Fruit fly (Drosophila melanogaster) whole organism, adult: Measurements from ENCODE around the gene nerfin-1.

ENCODE experiments used
- CG11617 ChIP-seq: fragments of 200-800 bp; sonication (Bioruptor generic); optimal IDR thresholded peaks from 2 replicates; lab custom pipeline; 2017; ENCODE audit warnings: mild to moderate bottlenecking, missing biosample characterization, missing genetic modification reagents, missing genetic modification characterization
- CG12768 ChIP-seq: fragments of 200-800 bp; sonication (Bioruptor generic); optimal IDR thresholded peaks from 2 replicates; lab custom pipeline; 2017; ENCODE audit warnings: missing biosample characterization, missing genetic modification characterization, mild to moderate bottlenecking, moderate library complexity, missing genetic modification reagents
- CG14711 ChIP-seq: fragments of 200-800 bp; sonication (Bioruptor generic); optimal IDR thresholded peaks from 2 replicates; lab custom pipeline; 2018; ENCODE audit warnings: missing biosample characterization, mild to moderate bottlenecking, missing genetic modification characterization, moderate library complexity
- CG1620 ChIP-seq: fragments of 200-800 bp; sonication (Bioruptor generic); optimal IDR thresholded peaks from 2 replicates; lab custom pipeline; 2016; ENCODE audit warnings: missing biosample characterization, missing genetic modification characterization
- CG33017 ChIP-seq: fragments of 200-800 bp; sonication (Bioruptor generic); optimal IDR thresholded peaks from 2 replicates; lab custom pipeline; 2018; ENCODE audit warnings: missing biosample characterization, mild to moderate bottlenecking, missing genetic modification characterization, moderate library complexity
- CG5204 ChIP-seq: fragments of 200-800 bp; sonication (Bioruptor generic); optimal IDR thresholded peaks from 2 replicates; lab custom pipeline; 2016; ENCODE audit warnings: missing biosample characterization, missing genetic modification characterization
- CG7045 ChIP-seq: fragments of 200-800 bp; sonication (Bioruptor generic); optimal IDR thresholded peaks from 2 replicates; lab custom pipeline; 2017; ENCODE audit warnings: missing biosample characterization, mild to moderate bottlenecking, missing genetic modification characterization
- CG7101 ChIP-seq: fragments of 200-800 bp; sonication (Bioruptor generic); optimal IDR thresholded peaks from 2 replicates; lab custom pipeline; 2018; ENCODE audit warnings: missing biosample characterization, mild to moderate bottlenecking, missing genetic modification characterization, moderate library complexity
- Clk ChIP-seq: fragments of 200-800 bp; sonication (Bioruptor generic); optimal IDR thresholded peaks from 2 replicates; lab custom pipeline; 2017; ENCODE audit warnings: missing biosample characterization, missing genetic modification characterization
- Crg-1 ChIP-seq: fragments of 200-800 bp; sonication (Bioruptor generic); optimal IDR thresholded peaks from 2 replicates; lab custom pipeline; 2016; ENCODE audit warnings: missing biosample characterization, missing genetic modification characterization
- Hr96 ChIP-seq: fragments of 200-800 bp; sonication (Bioruptor generic); optimal IDR thresholded peaks from 2 replicates; lab custom pipeline; 2016; ENCODE audit warnings: missing biosample characterization, missing genetic modification characterization
- Mnt ChIP-seq: fragments of 200-800 bp; sonication (Bioruptor generic); optimal IDR thresholded peaks from 2 replicates; lab custom pipeline; 2016; ENCODE audit warnings: missing biosample characterization, mild to moderate bottlenecking, missing genetic modification characterization
- bab1 ChIP-seq: fragments of 200-800 bp; sonication (Bioruptor generic); optimal IDR thresholded peaks from 3 replicates; lab custom pipeline; 2019; ENCODE audit warnings: missing biosample characterization, mild to moderate bottlenecking, missing genetic modification characterization, moderate library complexity
- cic ChIP-seq: fragments of 200-800 bp; sonication (Bioruptor generic); optimal IDR thresholded peaks from 2 replicates; lab custom pipeline; 2017; ENCODE audit warnings: missing biosample characterization, mild to moderate bottlenecking, missing genetic modification characterization, moderate library complexity
- cnc ChIP-seq, 2 experiments: fragments of >200 bp; optimal IDR thresholded peaks; 2 replicates each; lab custom pipeline; 2017
- kay ChIP-seq: fragments of 200-800 bp; sonication (Bioruptor generic); peaks from one replicate; lab custom pipeline; 2016; ENCODE audit warnings: missing biosample characterization, missing genetic modification characterization, borderline replicate concordance
- ovo ChIP-seq: fragments of 200-800 bp; sonication (Bioruptor generic); optimal IDR thresholded peaks from 2 replicates; lab custom pipeline; 2016; ENCODE audit warnings: missing biosample characterization, missing genetic modification characterization
- pad ChIP-seq: fragments of 200-800 bp; sonication (Bioruptor generic); optimal IDR thresholded peaks from 3 replicates; lab custom pipeline; 2017; ENCODE audit warnings: missing biosample characterization, missing genetic modification characterization, mild to moderate bottlenecking, moderate library complexity, missing genetic modification reagents
- tj ChIP-seq: fragments of 200-800 bp; sonication (Bioruptor generic); optimal IDR thresholded peaks from 3 replicates; lab custom pipeline; 2017; ENCODE audit warnings: missing biosample characterization, mild to moderate bottlenecking, missing genetic modification characterization, moderate library complexity
- toe ChIP-seq: fragments of 200-800 bp; sonication (Bioruptor generic); optimal IDR thresholded peaks from 2 replicates; lab custom pipeline; 2016; ENCODE audit warnings: missing biosample characterization, missing genetic modification characterization

The nerfin-1 gene

DNA sequence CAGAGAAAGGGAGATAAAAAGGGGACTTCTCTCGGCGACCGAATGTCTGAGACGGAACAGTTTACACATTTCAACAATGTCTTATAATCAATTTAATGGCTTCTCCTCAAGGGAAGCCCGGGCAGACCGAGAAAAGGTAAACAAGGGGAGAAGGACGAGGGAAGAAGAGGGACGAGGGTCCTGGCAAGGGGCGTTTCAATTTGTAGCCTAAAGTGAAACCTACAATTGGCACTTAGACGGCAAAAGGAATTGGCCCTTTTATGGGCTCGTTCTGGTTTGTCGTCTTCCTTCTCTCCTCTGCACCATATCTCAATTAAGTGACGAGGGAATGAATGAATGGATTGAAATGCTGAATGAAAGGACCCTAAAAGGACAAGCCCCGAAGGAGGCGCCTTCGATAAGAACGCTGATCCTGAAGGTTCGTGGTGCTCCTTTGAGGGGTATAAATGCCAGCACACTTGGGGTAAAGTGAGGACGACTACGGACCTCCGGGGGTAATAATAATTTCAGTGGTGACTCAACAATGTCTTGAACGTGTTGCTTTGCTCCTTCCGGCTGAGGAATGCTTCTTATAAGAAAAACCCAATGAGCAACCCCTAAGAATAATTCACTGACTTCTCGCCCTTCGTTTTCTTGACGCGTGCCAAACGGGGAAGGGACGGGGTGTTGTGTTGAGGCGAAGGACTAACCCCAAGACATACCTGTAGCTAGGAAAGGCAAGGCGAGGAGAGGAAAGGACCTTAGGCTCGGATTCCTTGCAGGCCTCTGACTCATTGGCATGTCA, 8.3 kb upstream of the nerfin-1 start:
- TF ChIP-seq CG7045 (GFP tag; lab: Kevin White, UChicago), result no peak
- TF ChIP-seq CG14711 (tag; lab: Kevin White, UChicago), result no peak
- TF ChIP-seq CG1620 (GFP tag; lab: Kevin White, UChicago), result no peak
- TF ChIP-seq Hr96 (GFP tag; lab: Kevin White, UChicago), result no peak
- TF ChIP-seq CG7101, result no peak
- TF ChIP-seq pad (GFP tag; lab: Kevin White, UChicago), result no peak
- no peak for TF ChIP-seq CG33017 (tag; lab: Kevin White, UChicago)
- TF ChIP-seq CG12768 (GFP tag; lab: Kevin White, UChicago), result no peak
- TF ChIP-seq Mnt (GFP tag; lab: Kevin White, UChicago), result no peak

DNA sequence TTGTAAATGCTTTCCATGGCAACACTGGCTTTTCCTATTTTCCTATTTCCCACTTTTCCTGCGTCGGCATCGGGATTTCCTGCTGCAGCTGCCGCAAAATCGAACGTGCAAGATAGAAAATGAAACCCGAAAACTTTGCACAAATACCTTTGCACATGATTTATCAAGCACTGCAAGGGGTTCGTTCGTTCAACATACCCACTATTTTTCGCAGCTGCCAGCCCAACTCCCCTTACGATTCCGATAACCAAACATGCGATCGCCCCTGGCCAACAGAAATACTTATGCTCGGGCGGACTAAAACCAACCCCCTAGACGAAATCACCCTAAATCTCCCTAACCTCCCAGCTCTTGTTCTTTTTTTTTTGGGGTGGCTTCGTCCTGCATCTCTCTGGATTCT, 7.5 kb upstream of the nerfin-1 start:
- TF ChIP-seq CG12768 (GFP tag; lab: Kevin White, UChicago), result no peak
- no peak for TF ChIP-seq CG14711 (tag; lab: Kevin White, UChicago)
- no peak for TF ChIP-seq cnc (optimal IDR thresholded peaks at IDR 0.05; lab: Kevin White, UChicago)
- TF ChIP-seq CG7101, result no peak
- TF ChIP-seq kay (GFP tag; lab: Kevin White, UChicago), result no peak
- no peak for TF ChIP-seq ovo (GFP tag; lab: Kevin White, UChicago)
- no peak for TF ChIP-seq CG11617 (GFP tag; lab: Kevin White, UChicago)
- TF ChIP-seq Mnt (GFP tag; lab: Kevin White, UChicago), result no peak
- TF ChIP-seq CG7045 (GFP tag; lab: Kevin White, UChicago), result no peak
- TF ChIP-seq toe (GFP tag; lab: Kevin White, UChicago), result no peak
- no peak for TF ChIP-seq CG1620 (GFP tag; lab: Kevin White, UChicago)
- TF ChIP-seq Hr96 (GFP tag; lab: Kevin White, UChicago), result no peak
- no peak for TF ChIP-seq tj
- TF ChIP-seq CG5204 (GFP tag; lab: Kevin White, UChicago), result no peak
- no peak for TF ChIP-seq cic
- TF ChIP-seq CG33017 (tag; lab: Kevin White, UChicago), result no peak
- TF ChIP-seq Crg-1, result no peak
- no peak for TF ChIP-seq Clk (GFP tag; lab: Kevin White, UChicago)
- TF ChIP-seq bab1, result no peak

DNA sequence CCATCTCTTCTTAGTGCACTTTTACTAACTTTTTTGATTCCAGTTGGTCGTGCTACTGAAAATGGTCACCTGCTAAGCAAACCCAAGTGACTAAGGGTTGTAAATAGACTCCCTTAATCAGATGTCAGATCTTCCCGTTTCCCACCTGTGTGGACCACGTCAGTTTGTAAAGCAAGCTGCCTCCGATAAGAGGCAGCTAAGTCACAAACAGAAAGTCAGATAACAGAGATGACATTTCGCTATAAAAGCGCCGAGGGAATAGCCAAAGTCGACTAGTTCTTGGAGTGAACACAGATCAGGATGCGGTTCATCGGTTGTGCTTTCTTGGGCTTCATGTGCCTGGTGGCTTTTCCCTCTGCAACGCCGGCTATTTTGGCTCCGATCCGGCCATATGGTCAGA, 6.3 kb upstream of the nerfin-1 start, which contains the start of gene mat:
Gene mat, plus strand, starts transcription at position 301 of the 400 bp plus-strand sequence.
- TF ChIP-seq bab1, result no peak
- no peak for TF ChIP-seq CG7101
- no peak for TF ChIP-seq ovo (GFP tag; lab: Kevin White, UChicago)
- no peak for TF ChIP-seq cic
- TF ChIP-seq tj, result no peak
- no peak for TF ChIP-seq CG5204 (GFP tag; lab: Kevin White, UChicago)

DNA sequence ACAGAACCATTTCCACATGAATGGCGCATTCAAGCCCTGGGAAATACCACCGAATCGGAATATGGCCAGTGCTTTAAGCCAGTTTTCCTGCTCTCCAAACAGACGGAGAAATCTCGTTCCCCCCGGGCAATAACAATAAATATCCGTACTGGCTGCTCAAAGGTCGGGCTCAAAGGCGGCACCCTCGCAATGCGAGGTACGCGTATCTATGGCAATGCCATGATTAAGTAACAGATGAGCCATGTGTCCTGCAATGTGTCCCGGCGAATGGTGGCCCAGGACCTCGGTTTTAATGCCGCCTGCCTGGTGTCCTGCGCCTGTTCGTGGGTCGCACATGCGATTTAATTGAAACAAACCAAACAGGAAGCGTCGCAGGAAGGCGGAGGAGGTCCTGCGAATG, 5.0 kb upstream of the nerfin-1 start:
- no peak for TF ChIP-seq pad (GFP tag; lab: Kevin White, UChicago)
- no peak for TF ChIP-seq CG7045 (GFP tag; lab: Kevin White, UChicago)
- no peak for TF ChIP-seq kay (GFP tag; lab: Kevin White, UChicago)
- no peak for TF ChIP-seq Clk (GFP tag; lab: Kevin White, UChicago)
- TF ChIP-seq Mnt (GFP tag; lab: Kevin White, UChicago), result no peak
- TF ChIP-seq CG14711 (tag; lab: Kevin White, UChicago), result no peak
- TF ChIP-seq Hr96 (GFP tag; lab: Kevin White, UChicago), result no peak
- TF ChIP-seq cic, result no peak
- TF ChIP-seq Crg-1, result no peak
- no peak for TF ChIP-seq CG11617 (GFP tag; lab: Kevin White, UChicago)
- TF ChIP-seq CG33017 (tag; lab: Kevin White, UChicago), result no peak
- no peak for TF ChIP-seq CG7101
- no peak for TF ChIP-seq CG12768 (GFP tag; lab: Kevin White, UChicago)

DNA sequence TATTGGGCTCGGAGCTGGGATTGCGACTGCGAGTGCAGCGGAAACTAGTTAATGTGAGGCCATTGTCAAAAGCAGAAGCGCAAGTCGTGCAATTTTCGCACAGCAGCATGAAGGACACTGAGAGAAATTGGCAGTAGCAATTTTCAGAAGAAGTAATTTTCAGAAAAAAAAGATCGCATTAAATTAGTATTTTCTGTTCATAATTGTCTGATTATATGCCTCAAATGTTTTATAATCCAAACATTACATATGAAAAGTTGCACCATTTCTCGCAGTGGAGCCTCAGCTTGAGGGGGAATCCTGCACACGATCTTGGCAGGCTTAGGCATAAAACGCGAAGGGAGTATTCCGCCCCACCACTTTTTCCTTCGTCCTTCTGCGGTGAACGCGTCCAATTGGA, 4.5 kb upstream of the nerfin-1 start:
- TF ChIP-seq pad (GFP tag; lab: Kevin White, UChicago), result no peak
- no peak for TF ChIP-seq CG7045 (GFP tag; lab: Kevin White, UChicago)
- no peak for TF ChIP-seq Crg-1
- no peak for TF ChIP-seq CG14711 (tag; lab: Kevin White, UChicago)
- no peak for TF ChIP-seq CG11617 (GFP tag; lab: Kevin White, UChicago)
- TF ChIP-seq toe (GFP tag; lab: Kevin White, UChicago), result no peak
- TF ChIP-seq bab1, result no peak
- no peak for TF ChIP-seq tj
- TF ChIP-seq ovo (GFP tag; lab: Kevin White, UChicago), result no peak
- TF ChIP-seq CG1620 (GFP tag; lab: Kevin White, UChicago), result no peak
- no peak for TF ChIP-seq cic
- no peak for TF ChIP-seq CG12768 (GFP tag; lab: Kevin White, UChicago)

DNA sequence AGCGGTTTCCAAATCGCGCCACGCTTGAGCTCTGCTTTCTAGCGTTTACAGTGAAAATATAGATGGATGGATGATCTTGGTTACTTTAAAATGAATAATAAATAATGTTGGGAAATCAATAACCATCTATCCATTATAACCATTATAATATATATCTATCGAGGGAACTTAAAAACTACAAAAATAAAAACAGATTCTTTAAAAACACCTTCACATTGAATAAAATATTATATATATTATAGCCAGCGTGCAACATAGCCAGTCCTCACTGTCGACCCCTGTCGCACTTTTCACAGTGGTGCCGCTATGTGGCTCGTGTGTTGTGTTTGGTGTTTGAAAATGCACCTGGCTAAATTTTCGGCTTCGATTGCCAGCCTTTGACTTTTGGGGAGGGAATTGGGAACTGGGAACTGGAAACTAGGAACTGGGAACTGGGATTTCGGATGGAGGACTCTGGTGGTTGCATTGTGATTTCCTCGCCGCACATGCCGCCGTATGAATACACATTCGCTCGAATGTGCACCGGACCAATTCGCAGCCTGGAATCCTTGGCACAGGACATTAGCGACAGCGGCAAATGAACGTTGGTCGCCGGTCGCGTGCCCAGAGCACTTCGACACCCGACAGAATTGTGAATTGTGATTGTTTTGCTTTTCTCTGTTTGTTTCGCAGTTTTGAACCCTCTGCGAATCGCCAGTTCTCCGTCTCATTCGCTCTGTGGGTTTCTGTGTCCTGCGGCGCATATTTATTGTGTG, 3.7 kb upstream of the nerfin-1 start:
- no peak for TF ChIP-seq Mnt (GFP tag; lab: Kevin White, UChicago)
- TF ChIP-seq CG33017 (tag; lab: Kevin White, UChicago), result no peak
- no peak for TF ChIP-seq Hr96 (GFP tag; lab: Kevin White, UChicago)
- TF ChIP-seq bab1, result no peak
- TF ChIP-seq CG11617 (GFP tag; lab: Kevin White, UChicago), result no peak
- no peak for TF ChIP-seq Clk (GFP tag; lab: Kevin White, UChicago)
- TF ChIP-seq CG12768 (GFP tag; lab: Kevin White, UChicago), result no peak
- no peak for TF ChIP-seq CG5204 (GFP tag; lab: Kevin White, UChicago)
- TF ChIP-seq CG7045 (GFP tag; lab: Kevin White, UChicago), result no peak
- no peak for TF ChIP-seq ovo (GFP tag; lab: Kevin White, UChicago)
- no peak for TF ChIP-seq pad (GFP tag; lab: Kevin White, UChicago)
- TF ChIP-seq tj, result no peak
- TF ChIP-seq CG1620 (GFP tag; lab: Kevin White, UChicago), result no peak
- TF ChIP-seq CG14711 (tag; lab: Kevin White, UChicago), result no peak
- no peak for TF ChIP-seq kay (GFP tag; lab: Kevin White, UChicago)
- TF ChIP-seq toe (GFP tag; lab: Kevin White, UChicago), result no peak
- TF ChIP-seq cnc (optimal IDR thresholded peaks at IDR 0.05; lab: Kevin White, UChicago), result no peak
- TF ChIP-seq Crg-1, result no peak
- no peak for TF ChIP-seq CG7101
- TF ChIP-seq cic, result no peak
